Fruit fly (Drosophila melanogaster) whole organism, prepupa: ENCODE data around the gene CG34316.

Experiments
- CG10631 ChIP-seq: fragments of 200-800 bp; sonication (Bioruptor generic); optimal IDR thresholded peaks from 2 replicates; lab custom pipeline; 2016; ENCODE audit warnings: missing biosample characterization, missing genetic modification characterization
- CG10669 ChIP-seq: fragments of 200-800 bp; sonication (Bioruptor generic); optimal IDR thresholded peaks from 3 replicates; lab custom pipeline; 2018; ENCODE audit warnings: missing biosample characterization, mild to moderate bottlenecking, missing genetic modification characterization, moderate library complexity
- CG11762 ChIP-seq: fragments of 200-800 bp; sonication (Bioruptor generic); optimal IDR thresholded peaks from 3 replicates; lab custom pipeline; 2016; ENCODE audit warnings: missing biosample characterization, missing genetic modification characterization; ENCODE audit not compliant: insufficient read depth
- CG11902 ChIP-seq: fragments of 200-800 bp; sonication (Bioruptor generic); optimal IDR thresholded peaks from 3 replicates; lab custom pipeline; 2016; ENCODE audit warnings: missing biosample characterization, missing genetic modification characterization
- CG15336 ChIP-seq: fragments of 200-800 bp; sonication (Bioruptor generic); IDR thresholded peaks from 2 replicates; pipeline ENCODE4 v1.3.6; 2022; ENCODE audit warnings: missing biosample characterization, missing genetic modification characterization
- CG16779 ChIP-seq: fragments of 200-800 bp; sonication (Bioruptor generic); optimal IDR thresholded peaks from 3 replicates; lab custom pipeline; 2017; ENCODE audit warnings: missing biosample characterization, mild to moderate bottlenecking, missing genetic modification characterization
- CG3032 ChIP-seq: fragments of 200-800 bp; optimal IDR thresholded peaks from 2 replicates; lab custom pipeline; 2019; ENCODE audit warnings: missing biosample characterization, mild to moderate bottlenecking, missing genetic modification characterization, moderate library complexity
- CG31627 ChIP-seq: fragments of 200-800 bp; sonication (Bioruptor generic); optimal IDR thresholded peaks from 3 replicates; lab custom pipeline; 2016; ENCODE audit warnings: missing biosample characterization, missing genetic modification characterization
- CG32006 ChIP-seq: fragments of 200-800 bp; sonication (Bioruptor generic); optimal IDR thresholded peaks from 3 replicates; lab custom pipeline; 2017; ENCODE audit warnings: missing biosample characterization, mild to moderate bottlenecking, missing genetic modification characterization
- CG34406 ChIP-seq: fragments of 200-800 bp; sonication (Bioruptor generic); optimal IDR thresholded peaks from 3 replicates; lab custom pipeline; 2016; ENCODE audit warnings: missing biosample characterization, missing genetic modification characterization
- CG3919 ChIP-seq: fragments of 200-800 bp; sonication (Bioruptor generic); optimal IDR thresholded peaks from 3 replicates; lab custom pipeline; 2016; ENCODE audit warnings: missing biosample characterization, missing genetic modification characterization
- CG4318 ChIP-seq: fragments of 200-800 bp; sonication (Bioruptor generic); optimal IDR thresholded peaks from 3 replicates; lab custom pipeline; 2017; ENCODE audit warnings: missing biosample characterization, mild to moderate bottlenecking, missing genetic modification characterization
- CG6163 ChIP-seq: fragments of 200-800 bp; sonication (Bioruptor generic); IDR thresholded peaks from 3 replicates; pipeline ENCODE4 v1.3.6; 2022; ENCODE audit warnings: missing biosample characterization, missing genetic modification characterization
- CG6276 ChIP-seq: fragments of 200-800 bp; sonication (Bioruptor generic); optimal IDR thresholded peaks from 2 replicates; lab custom pipeline; 2017; ENCODE audit warnings: missing biosample characterization, mild to moderate bottlenecking, missing genetic modification characterization
- CG6792 ChIP-seq: fragments of 200-800 bp; sonication (Bioruptor generic); optimal IDR thresholded peaks from 3 replicates; lab custom pipeline; 2016; ENCODE audit warnings: missing biosample characterization, missing genetic modification characterization
- CG6808 ChIP-seq: fragments of 200-800 bp; sonication (Bioruptor generic); optimal IDR thresholded peaks from 3 replicates; lab custom pipeline; 2017; ENCODE audit warnings: missing biosample characterization, missing genetic modification characterization, mild to moderate bottlenecking, moderate library complexity, missing genetic modification reagents
- CG7368 ChIP-seq: fragments of 200-800 bp; sonication (Bioruptor generic); optimal IDR thresholded peaks from 3 replicates; lab custom pipeline; 2016; ENCODE audit warnings: missing biosample characterization, missing genetic modification characterization
- CG8119 ChIP-seq: fragments of 200-800 bp; sonication (Bioruptor generic); IDR thresholded peaks from 3 replicates; pipeline ENCODE4 v1.3.6; 2022; ENCODE audit warnings: missing biosample characterization, missing genetic modification characterization
- CG8319 ChIP-seq: fragments of 200-800 bp; sonication (Bioruptor generic); optimal IDR thresholded peaks from 3 replicates; lab custom pipeline; 2016; ENCODE audit warnings: missing biosample characterization, missing genetic modification characterization
- Eip75B ChIP-seq: fragments of 200-800 bp; sonication (Bioruptor generic); optimal IDR thresholded peaks from 3 replicates; lab custom pipeline; 2016; ENCODE audit warnings: missing biosample characterization, missing genetic modification characterization
- Eip93F ChIP-seq: fragments of 200-800 bp; sonication (Bioruptor generic); optimal IDR thresholded peaks from 2 replicates; lab custom pipeline; 2016; ENCODE audit warnings: missing biosample characterization, mild to moderate bottlenecking, missing genetic modification characterization
- Ets21C ChIP-seq: fragments of 200-800 bp; sonication (Bioruptor generic); optimal IDR thresholded peaks from 3 replicates; lab custom pipeline; 2016; ENCODE audit warnings: missing biosample characterization, missing genetic modification characterization
- Hr38 ChIP-seq: sonication (Bioruptor generic); optimal IDR thresholded peaks from 2 replicates; lab custom pipeline; 2016; ENCODE audit warnings: missing biosample characterization, missing genetic modification characterization
- Hr39 ChIP-seq: fragments of 200-800 bp; sonication (Bioruptor generic); optimal IDR thresholded peaks from 2 replicates; lab custom pipeline; 2016; ENCODE audit warnings: missing biosample characterization, missing genetic modification characterization
- Hr4 ChIP-seq: fragments of 200-800 bp; sonication (Bioruptor generic); optimal IDR thresholded peaks from 3 replicates; lab custom pipeline; 2016; ENCODE audit warnings: missing biosample characterization, missing genetic modification characterization
- Lpt ChIP-seq: fragments of 200-800 bp; sonication (Bioruptor generic); optimal IDR thresholded peaks from 3 replicates; lab custom pipeline; 2016; ENCODE audit warnings: missing biosample characterization, missing genetic modification characterization
- Smox ChIP-seq: fragments of 200-800 bp; sonication (Bioruptor generic); optimal IDR thresholded peaks from 3 replicates; lab custom pipeline; 2016; ENCODE audit warnings: missing biosample characterization, missing genetic modification characterization
- Sox14 ChIP-seq: fragments of 200-800 bp; sonication (Bioruptor generic); optimal IDR thresholded peaks from 3 replicates; lab custom pipeline; 2016; ENCODE audit warnings: missing biosample characterization, missing genetic modification characterization
- Sox15 ChIP-seq: fragments of 200-800 bp; sonication (Bioruptor generic); optimal IDR thresholded peaks from 3 replicates; lab custom pipeline; 2016; ENCODE audit warnings: missing biosample characterization, missing genetic modification characterization
- achi ChIP-seq: fragments of 200-800 bp; sonication (Bioruptor generic); optimal IDR thresholded peaks from 3 replicates; lab custom pipeline; 2016; ENCODE audit warnings: missing biosample characterization, missing genetic modification characterization
- cyc ChIP-seq: fragments of 200-800 bp; sonication (Bioruptor generic); optimal IDR thresholded peaks from 3 replicates; lab custom pipeline; 2016; ENCODE audit warnings: missing biosample characterization, missing genetic modification characterization
- dac ChIP-seq: fragments of 200-800 bp; sonication (Bioruptor generic); optimal IDR thresholded peaks from 2 replicates; lab custom pipeline; 2017; ENCODE audit warnings: missing biosample characterization, mild to moderate bottlenecking, missing genetic modification characterization
- dsx ChIP-seq: fragments of 200-800 bp; optimal IDR thresholded peaks from 3 replicates; lab custom pipeline; 2019; ENCODE audit warnings: missing biosample characterization, mild to moderate bottlenecking, missing genetic modification characterization, moderate library complexity; ENCODE audit not compliant: poor library complexity, severe bottlenecking
- eg ChIP-seq: fragments of 200-800 bp; sonication (Bioruptor generic); IDR thresholded peaks from 3 replicates; pipeline ENCODE4 v1.3.6; 2022; ENCODE audit warnings: missing biosample characterization, missing genetic modification characterization
- esn ChIP-seq: fragments of 200-800 bp; sonication (Bioruptor generic); optimal IDR thresholded peaks from 2 replicates; lab custom pipeline; 2016; ENCODE audit warnings: missing biosample characterization, mild to moderate bottlenecking, missing genetic modification characterization, moderate library complexity
- fd59A ChIP-seq: fragments of 200-800 bp; sonication (Bioruptor generic); optimal IDR thresholded peaks from 2 replicates; lab custom pipeline; 2017; ENCODE audit warnings: missing biosample characterization, mild to moderate bottlenecking, missing genetic modification characterization, missing genetic modification reagents
- fd85E ChIP-seq: fragments of 200-800 bp; sonication (Bioruptor generic); optimal IDR thresholded peaks from 3 replicates; lab custom pipeline; 2016; ENCODE audit warnings: missing biosample characterization, missing genetic modification characterization
- fkh ChIP-seq: fragments of 200-800 bp; sonication (Bioruptor generic); optimal IDR thresholded peaks from 3 replicates; lab custom pipeline; 2017; ENCODE audit warnings: missing biosample characterization, mild to moderate bottlenecking, missing genetic modification characterization, moderate library complexity
- lz ChIP-seq: fragments of 200-800 bp; sonication (Bioruptor generic); optimal IDR thresholded peaks from 3 replicates; lab custom pipeline; 2016; ENCODE audit warnings: missing biosample characterization, missing genetic modification characterization
- net ChIP-seq: fragments of 200-800 bp; sonication (Bioruptor generic); optimal IDR thresholded peaks from 3 replicates; lab custom pipeline; 2016; ENCODE audit warnings: missing biosample characterization, missing genetic modification characterization
- pdm3 ChIP-seq: fragments of 200-800 bp; sonication (Bioruptor generic); optimal IDR thresholded peaks from 3 replicates; lab custom pipeline; 2016; ENCODE audit warnings: missing biosample characterization, missing genetic modification characterization
- spab ChIP-seq: fragments of 200-800 bp; sonication (Bioruptor generic); optimal IDR thresholded peaks from 2 replicates; lab custom pipeline; 2017; ENCODE audit warnings: missing biosample characterization, mild to moderate bottlenecking, missing genetic modification characterization, missing genetic modification reagents
- svp ChIP-seq: fragments of 200-800 bp; sonication (Bioruptor generic); peaks from one replicate; lab custom pipeline; 2016; ENCODE audit warnings: missing biosample characterization, missing genetic modification characterization
- topi ChIP-seq: fragments of 200-800 bp; sonication (Bioruptor generic); optimal IDR thresholded peaks from 3 replicates; lab custom pipeline; 2016; ENCODE audit warnings: missing biosample characterization, missing genetic modification characterization
- vri ChIP-seq: fragments of 200-800 bp; sonication (Bioruptor generic); optimal IDR thresholded peaks from 3 replicates; lab custom pipeline; 2016; ENCODE audit warnings: missing biosample characterization, mild to moderate bottlenecking, missing genetic modification characterization

The CG34316 gene

dm6 chr3R:15229329-15229876 lies 982 bp upstream of the CG34316 start, which contains the start of the genes Art3 and mRpS10 (continued):
- TF ChIP-seq CG34406 (GFP tag; lab: Kevin White, UChicago) (peak; percentile 100), Smox (GFP tag; lab: Kevin White, UChicago) (peak; percentile 100), CG6808 (peak; percentile 99), CG11762 (GFP tag; lab: Kevin White, UChicago) (peak; percentile 100), CG16779 (tag; lab: Kevin White, UChicago) (peak; percentile 99), CG7368 (GFP tag; lab: Kevin White, UChicago) (peak; percentile 100), Lpt (GFP tag; lab: Kevin White, UChicago) (peak; percentile 100), eg (GFP tag; lab: Robert Waterston, UW) (peak; percentile 100), Eip75B (GFP tag; lab: Kevin White, UChicago) (peak; percentile 100), Ets21C (GFP tag; lab: Kevin White, UChicago) (peak; percentile 100), svp (GFP tag; lab: Kevin White, UChicago) (peak; percentile 100), CG6276 (GFP tag; lab: Kevin White, UChicago) (peak; percentile 99), CG32006 (GFP tag; lab: Kevin White, UChicago) (peak; percentile 100), spab (peak; percentile 100), fd85E (GFP tag; lab: Kevin White, UChicago) (peak; percentile 98), vri (peak; percentile 99), dac (peak; percentile 98), fkh (GFP tag; lab: Kevin White, UChicago) (peak; percentile 97), pdm3 (GFP tag; lab: Kevin White, UChicago) (peak; percentile 100)

dm6 chr3R:15231635-15232138 lies 1.3 kb downstream of the CG34316 start:
- no peak for TF ChIP-seq topi
- no peak for TF ChIP-seq Sox14 (GFP tag; lab: Kevin White, UChicago)

dm6 chr3R:15242186-15243045 lies 12.0 kb downstream of the CG34316 start, which contains the start of the genes tefu and Hsc70-4:
Gene tefu, minus strand, starts transcription at chr3R:15242236.
Gene Hsc70-4, plus strand, starts transcription at chr3R:15242687.
- TF ChIP-seq CG16779 (tag; lab: Kevin White, UChicago) (peak; percentile 6), svp (GFP tag; lab: Kevin White, UChicago) (peak; percentile 71), Eip93F (GFP tag; lab: Kevin White, UChicago) (peak; percentile 66), Hr38 (no peak), dsx (GFP tag; lab: Kevin White, UChicago) (peak; percentile 38), CG6792 (GFP tag; lab: Kevin White, UChicago) (peak; percentile 46), fd59A (peak; percentile 42), achi (GFP tag; lab: Kevin White, UChicago) (no peak), CG6163 (GFP tag; lab: Robert Waterston, UW) (peak; percentile 75; the same call in 2 of the 3 replicates), CG8119 (GFP tag; lab: Robert Waterston, UW) (peak; percentile 53), CG3032 (tag; lab: Kevin White, UChicago) (peak; percentile 85), CG10669 (no peak), Ets21C (GFP tag; lab: Kevin White, UChicago) (peak; percentile 81), CG8319 (peak; percentile 21), cyc (GFP tag; lab: Kevin White, UChicago) (peak; percentile 80), CG3919 (no peak), lz (GFP tag; lab: Kevin White, UChicago) (peak; percentile 74), CG4318 (GFP tag; lab: Kevin White, UChicago) (peak; percentile 73), esn (GFP tag; lab: Kevin White, UChicago) (peak; percentile 71), net (no peak), CG32006 (GFP tag; lab: Kevin White, UChicago) (no peak), CG10631 (GFP tag; lab: Kevin White, UChicago) (peak; percentile 82), CG31627 (GFP tag; lab: Kevin White, UChicago) (peak; percentile 87), spab (no peak), Sox15 (GFP tag; lab: Kevin White, UChicago) (peak; percentile 81), Hr39 (GFP tag; lab: Kevin White, UChicago) (peak; percentile 88), CG15336 (no peak), CG11762 (GFP tag; lab: Kevin White, UChicago) (peak; percentile 31), CG11902 (GFP tag; lab: Kevin White, UChicago) (peak; percentile 76), Hr4 (peak; percentile 76), Sox14 (GFP tag; lab: Kevin White, UChicago) (no peak)
